Fruit fly (Drosophila melanogaster) whole organism, embryonic: Measurements from ENCODE around the gene kirre.

ENCODE experiments used
- Asciz ChIP-seq: fragments of 200-800 bp; sonication (Bioruptor generic); optimal IDR thresholded peaks from 2 replicates; lab custom pipeline; 2017; ENCODE audit warnings: missing biosample characterization, mild to moderate bottlenecking, missing genetic modification characterization, missing genetic modification reagents
- B-H2 ChIP-seq: fragments of 200-800 bp; sonication (Bioruptor generic); optimal IDR thresholded peaks from 2 replicates; lab custom pipeline; 2018; ENCODE audit warnings: missing biosample characterization, mild to moderate bottlenecking, missing genetic modification characterization
- CG10543 ChIP-seq: fragments of 200-800 bp; sonication (Bioruptor generic); optimal IDR thresholded peaks from 3 replicates; lab custom pipeline; 2017; ENCODE audit warnings: missing biosample characterization, mild to moderate bottlenecking, missing genetic modification characterization, moderate library complexity
- CG12155 ChIP-seq: fragments of 200-800 bp; sonication (Bioruptor generic); optimal IDR thresholded peaks from 3 replicates; lab custom pipeline; 2016; ENCODE audit warnings: missing biosample characterization, missing genetic modification characterization
- CG13287 ChIP-seq: fragments of 200-800 bp; sonication (Bioruptor generic); IDR thresholded peaks from 2 replicates; pipeline ENCODE4 v1.3.6; 2022; ENCODE audit warnings: missing biosample characterization, missing genetic modification characterization; ENCODE audit not compliant: partially characterized antibody
- CG13624 ChIP-seq: fragments of 200-800 bp; sonication (Bioruptor generic); optimal IDR thresholded peaks from 2 replicates; lab custom pipeline; 2016; ENCODE audit warnings: missing biosample characterization, missing genetic modification characterization
- CG17568 ChIP-seq: fragments of 200-800 bp; sonication (Bioruptor generic); optimal IDR thresholded peaks from 2 replicates; lab custom pipeline; 2018; ENCODE audit warnings: missing biosample characterization, mild to moderate bottlenecking, missing genetic modification characterization, moderate library complexity
- CG17829 ChIP-seq: fragments of 200-800 bp; optimal IDR thresholded peaks from 2 replicates; lab custom pipeline; 2019; ENCODE audit warnings: missing biosample characterization, mild to moderate bottlenecking, missing genetic modification characterization, moderate library complexity
- CG18599 ChIP-seq: fragments of 200-800 bp; sonication (Bioruptor generic); optimal IDR thresholded peaks from 3 replicates; lab custom pipeline; 2017; ENCODE audit warnings: missing biosample characterization, missing genetic modification characterization, mild to moderate bottlenecking, moderate library complexity, missing genetic modification reagents
- CG2678 ChIP-seq: fragments of 200-800 bp; sonication (Bioruptor generic); optimal IDR thresholded peaks from 3 replicates; lab custom pipeline; 2019; ENCODE audit warnings: missing biosample characterization, mild to moderate bottlenecking, missing genetic modification characterization, moderate library complexity
- CG2875 ChIP-seq: fragments of 200-800 bp; sonication (Bioruptor generic); optimal IDR thresholded peaks from 2 replicates; lab custom pipeline; 2017; ENCODE audit warnings: missing biosample characterization, mild to moderate bottlenecking, missing genetic modification characterization, missing genetic modification reagents
- CG31388 ChIP-seq: fragments of 200-800 bp; sonication (Bioruptor generic); optimal IDR thresholded peaks from 2 replicates; lab custom pipeline; 2016; ENCODE audit warnings: missing biosample characterization, missing genetic modification characterization
- CG3726 ChIP-seq: fragments of 200-800 bp; sonication (Bioruptor generic); IDR thresholded peaks from 3 replicates; pipeline ENCODE4, ENCODE4 v1.3.6; 2022; ENCODE audit warnings: missing biosample characterization, missing genetic modification characterization
- CG43689 ChIP-seq: fragments of 200-800 bp; sonication (Bioruptor generic); IDR thresholded peaks from 2 replicates; pipeline ENCODE4 v1.3.6; 2022; ENCODE audit warnings: missing biosample characterization, missing genetic modification characterization
- CG4424 ChIP-seq: fragments of 200-800 bp; sonication (Bioruptor generic); optimal IDR thresholded peaks from 3 replicates; lab custom pipeline; 2016; ENCODE audit warnings: missing biosample characterization, missing genetic modification characterization
- CG4707 ChIP-seq: fragments of 200-800 bp; sonication (Bioruptor generic); optimal IDR thresholded peaks from 2 replicates; lab custom pipeline; 2018; ENCODE audit warnings: missing biosample characterization, mild to moderate bottlenecking, missing genetic modification characterization, moderate library complexity
- CG5180 ChIP-seq: fragments of 200-800 bp; sonication (Bioruptor generic); optimal IDR thresholded peaks from 3 replicates; lab custom pipeline; 2017; ENCODE audit warnings: missing biosample characterization, missing genetic modification characterization, mild to moderate bottlenecking, moderate library complexity, missing genetic modification reagents
- CG8944 ChIP-seq: fragments of 200-800 bp; sonication (Bioruptor generic); optimal IDR thresholded peaks from 3 replicates; lab custom pipeline; 2016; ENCODE audit warnings: missing biosample characterization, missing genetic modification characterization
- CHES-1-like ChIP-seq: fragments of 200-800 bp; sonication (Bioruptor generic); optimal IDR thresholded peaks from 2 replicates; lab custom pipeline; 2016; ENCODE audit warnings: missing biosample characterization, missing genetic modification characterization
- Deaf1 ChIP-seq: fragments of 200-800 bp; optimal IDR thresholded peaks from 3 replicates; lab custom pipeline; 2019; ENCODE audit warnings: missing biosample characterization, mild to moderate bottlenecking, missing genetic modification characterization, moderate library complexity
- Dip3 ChIP-seq: fragments of 200-800 bp; sonication (Bioruptor generic); optimal IDR thresholded peaks from 3 replicates; lab custom pipeline; 2016; ENCODE audit warnings: missing biosample characterization, missing genetic modification characterization
- Dp ChIP-seq: fragments of 200-800 bp; sonication (Bioruptor generic); optimal IDR thresholded peaks from 2 replicates; lab custom pipeline; 2018; ENCODE audit warnings: missing biosample characterization, mild to moderate bottlenecking, missing genetic modification characterization, moderate library complexity
- E2f2 ChIP-seq: fragments of 200-800 bp; sonication (Bioruptor generic); IDR thresholded peaks from 2 replicates; pipeline ENCODE4 v1.3.6; 2022; ENCODE audit warnings: missing biosample characterization, missing genetic modification characterization
- Fer2 ChIP-seq: fragments of 200-800 bp; sonication (Bioruptor generic); optimal IDR thresholded peaks from 2 replicates; lab custom pipeline; 2018; ENCODE audit warnings: missing biosample characterization, mild to moderate bottlenecking, missing genetic modification characterization, moderate library complexity
- Fer3 ChIP-seq: fragments of 200-800 bp; sonication (Bioruptor generic); optimal IDR thresholded peaks from 2 replicates; lab custom pipeline; 2018; ENCODE audit warnings: missing biosample characterization, mild to moderate bottlenecking, missing genetic modification characterization, moderate library complexity
- H15 ChIP-seq: fragments of 200-800 bp; sonication (Bioruptor generic); IDR thresholded peaks from 3 replicates; pipeline ENCODE4 v1.3.6; 2022; ENCODE audit warnings: missing biosample characterization, missing genetic modification characterization
- Hr78 ChIP-seq, 2 experiments: fragments of 200-800 bp in 1 of 2; fragments of >200 bp in 1 of 2; sonication (Bioruptor generic) in 1 of 2; optimal IDR thresholded peaks; 2 replicates each; lab custom pipeline; 2017 to 2019; ENCODE audit warnings: missing biosample characterization in 2 of 2, missing genetic modification characterization in 2 of 2, mild to moderate bottlenecking in 1 of 2, moderate library complexity in 1 of 2
- MESR4 ChIP-seq: fragments of 200-800 bp; sonication (Bioruptor generic); optimal IDR thresholded peaks from 2 replicates; lab custom pipeline; 2018; ENCODE audit warnings: missing biosample characterization, mild to moderate bottlenecking, missing genetic modification characterization, moderate library complexity
- Mrtf ChIP-seq: fragments of 200-800 bp; sonication (Bioruptor generic); IDR thresholded peaks from 3 replicates; pipeline ENCODE4 v1.3.6; 2022; ENCODE audit warnings: missing biosample characterization, missing genetic modification characterization
- Rfx ChIP-seq: fragments of 200-800 bp; sonication (Bioruptor generic); IDR thresholded peaks from 2 replicates; pipeline ENCODE4 v1.3.6; 2022; ENCODE audit warnings: missing biosample characterization, missing genetic modification characterization
- Scr ChIP-seq: fragments of 200-800 bp; sonication (Bioruptor generic); IDR thresholded peaks from 2 replicates; pipeline ENCODE4 v1.3.6; 2022; ENCODE audit warnings: missing biosample characterization, missing genetic modification characterization; ENCODE audit not compliant: partially characterized antibody
- br ChIP-seq: fragments of >200 bp; optimal IDR thresholded peaks from 2 replicates; lab custom pipeline; 2017
- cas ChIP-seq: fragments of 200-800 bp; sonication (Bioruptor generic); IDR thresholded peaks from 2 replicates; pipeline ENCODE4 v1.3.6; 2022; ENCODE audit warnings: missing biosample characterization, missing genetic modification characterization
- ci ChIP-seq: fragments of 200-800 bp; sonication (Bioruptor generic); IDR thresholded peaks from 3 replicates; pipeline ENCODE4 v1.3.6; 2022; ENCODE audit warnings: missing biosample characterization, missing genetic modification characterization
- croc ChIP-seq: fragments of 200-800 bp; sonication (Bioruptor generic); conservative IDR thresholded peaks from 3 replicates; pipeline ENCODE4 v1.3.6; 2022; ENCODE audit warnings: missing biosample characterization, missing genetic modification characterization
- dan ChIP-seq: fragments of 200-800 bp; sonication (Bioruptor generic); IDR thresholded peaks from 2 replicates; pipeline ENCODE4 v1.3.6; 2022; ENCODE audit warnings: missing biosample characterization, missing genetic modification characterization
- disco-r ChIP-seq: fragments of 200-800 bp; sonication (Bioruptor generic); optimal IDR thresholded peaks from 2 replicates; lab custom pipeline; 2016; ENCODE audit warnings: missing biosample characterization, missing genetic modification characterization
- dysf ChIP-seq: fragments of 200-800 bp; sonication (Bioruptor generic); IDR thresholded peaks from 3 replicates; pipeline ENCODE4 v1.3.6; 2022; ENCODE audit warnings: missing biosample characterization, missing genetic modification characterization
- fd96Cb ChIP-seq: fragments of 200-800 bp; sonication (Bioruptor generic); optimal IDR thresholded peaks from 2 replicates; lab custom pipeline; 2018; ENCODE audit warnings: missing biosample characterization, mild to moderate bottlenecking, missing genetic modification characterization, moderate library complexity
- gce ChIP-seq: fragments of 200-800 bp; sonication (Bioruptor generic); IDR thresholded peaks from 3 replicates; pipeline ENCODE4 v1.3.6; 2022; ENCODE audit warnings: missing biosample characterization, missing genetic modification characterization
- gsb ChIP-seq: fragments of 200-800 bp; sonication (Bioruptor generic); IDR thresholded peaks from 2 replicates; pipeline ENCODE4 v1.3.6; 2022; ENCODE audit warnings: missing biosample characterization, missing genetic modification characterization
- hth ChIP-seq: fragments of >200 bp; optimal IDR thresholded peaks from 2 replicates; lab custom pipeline; 2017; ENCODE audit warnings: inconsistent platforms
- lilli ChIP-seq: fragments of 200-800 bp; sonication (Bioruptor generic); optimal IDR thresholded peaks from 3 replicates; lab custom pipeline; 2016; ENCODE audit warnings: missing biosample characterization, missing genetic modification characterization
- lov ChIP-seq, 2 experiments: fragments of 200-800 bp in 1 of 2; fragments of >200 bp in 1 of 2; sonication (Bioruptor generic) in 1 of 2; IDR thresholded peaks in 1 of 2; optimal IDR thresholded peaks in 1 of 2; 2 replicates in 1 of 2; 3 replicates in 1 of 2; pipeline versions ENCODE4 v1.3.6 to Lab custom; 2017 to 2022; ENCODE audit warnings: missing biosample characterization in 1 of 2, missing genetic modification characterization in 1 of 2
- odd ChIP-seq: fragments of 200-800 bp; sonication (Bioruptor generic); optimal IDR thresholded peaks from 2 replicates; lab custom pipeline; 2017; ENCODE audit warnings: missing biosample characterization, mild to moderate bottlenecking, missing genetic modification characterization
- onecut ChIP-seq: fragments of 200-800 bp; sonication (Bioruptor generic); IDR thresholded peaks from 2 replicates; pipeline ENCODE4 v1.3.6; 2022; ENCODE audit warnings: missing biosample characterization, missing genetic modification characterization
- pb ChIP-seq: fragments of 200-800 bp; sonication (Bioruptor generic); optimal IDR thresholded peaks from 3 replicates; lab custom pipeline; 2016; ENCODE audit warnings: missing biosample characterization, missing genetic modification characterization
- pum ChIP-seq: fragments of 200-800 bp; sonication (Bioruptor generic); optimal IDR thresholded peaks from 2 replicates; lab custom pipeline; 2016; ENCODE audit warnings: missing biosample characterization, missing genetic modification characterization
- sens ChIP-seq: fragments of 200-800 bp; sonication (Bioruptor generic); peaks from one replicate; lab custom pipeline; 2016; ENCODE audit warnings: missing biosample characterization, missing genetic modification characterization
- sob ChIP-seq: fragments of 200-800 bp; sonication (Bioruptor generic); IDR thresholded peaks from 2 replicates; pipeline ENCODE4 v1.3.6; 2022; ENCODE audit warnings: missing biosample characterization, missing genetic modification characterization
- zfh1 ChIP-seq: fragments of 200-800 bp; sonication (Bioruptor generic); IDR thresholded peaks from 3 replicates; pipeline ENCODE4 v1.3.6; 2022; ENCODE audit warnings: missing biosample characterization, missing genetic modification characterization

The kirre gene

DNA sequence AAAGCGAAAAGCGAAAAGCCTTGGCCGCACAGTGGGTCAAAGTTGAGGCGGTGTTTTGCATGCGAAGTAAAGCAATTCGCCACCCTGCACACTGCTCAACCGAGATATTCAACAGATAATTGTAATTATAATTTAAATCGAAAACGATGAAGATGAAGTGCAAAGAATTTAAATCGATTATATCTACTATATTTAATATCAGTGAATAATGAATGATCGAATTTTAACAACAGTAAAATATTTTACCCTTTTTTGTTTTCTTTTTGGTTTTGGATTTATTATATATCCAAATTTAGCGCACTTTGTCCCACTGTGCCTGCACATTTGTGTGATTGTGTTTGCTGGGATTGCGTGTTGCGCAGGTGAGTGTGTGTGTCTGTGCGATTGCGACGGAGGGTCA lies 47.1 kb downstream of the kirre start (continued):
- peak; percentile 70 for TF ChIP-seq sob
- no peak for TF ChIP-seq hth (lab: Kevin White, UChicago)
- TF ChIP-seq cas, result 0 out of 2 replicates have a peak, but pooled peaks have one; percentile 33
- TF ChIP-seq Scr (GFP tag; lab: Robert Waterston, UW), result no peak
- TF ChIP-seq CG17829, result peak; percentile 84
- peak; percentile 84 for TF ChIP-seq fd96Cb (tag; lab: Kevin White, UChicago)
- TF ChIP-seq ci (GFP tag; lab: Robert Waterston, UW), result peak; percentile 79; the same call in 2 of the 3 replicates
- TF ChIP-seq CG31388 (GFP tag; lab: Kevin White, UChicago), result peak; percentile 63
- TF ChIP-seq sens (GFP tag; lab: Kevin White, UChicago), result peak; percentile 98
- peak; percentile 75 for TF ChIP-seq lilli (GFP tag; lab: Kevin White, UChicago)
- peak; percentile 65 for TF ChIP-seq H15
- peak; percentile 64 for TF ChIP-seq Fer2 (tag; lab: Kevin White, UChicago)
- TF ChIP-seq B-H2, result peak; percentile 4
- peak; percentile 67 for TF ChIP-seq onecut (GFP tag; lab: Robert Waterston, UW)
- peak; percentile 88 for TF ChIP-seq CG18599
- TF ChIP-seq CG2875 (GFP tag; lab: Kevin White, UChicago), result peak; percentile 71
- peak; percentile 68 for TF ChIP-seq E2f2 (GFP tag; lab: Robert Waterston, UW)
- no peak for TF ChIP-seq CG10543 (GFP tag; lab: Kevin White, UChicago)
- peak; percentile 78 for TF ChIP-seq zfh1
- TF ChIP-seq dan (GFP tag; lab: Robert Waterston, UW), result no peak
- peak; percentile 78; the same call in 2 of the 3 replicates for TF ChIP-seq Mrtf (GFP tag; lab: Robert Waterston, UW)
- TF ChIP-seq CG17568, result peak; percentile 71
- peak; percentile 66 for TF ChIP-seq CG12155 (GFP tag; lab: Kevin White, UChicago)
- TF ChIP-seq CG2678 (tag; lab: Kevin White, UChicago), result peak; percentile 92
- TF ChIP-seq br (lab: Kevin White, UChicago), result no peak
- TF ChIP-seq dysf (GFP tag; lab: Robert Waterston, UW), result peak; percentile 91
- TF ChIP-seq Deaf1 (tag; lab: Kevin White, UChicago), result peak; percentile 64
- peak; percentile 19 for TF ChIP-seq CG13624 (GFP tag; lab: Kevin White, UChicago)
- peak; percentile 53; the same call in 1 of the 3 replicates for TF ChIP-seq CG3726 (GFP tag; lab: Robert Waterston, UW)
- peak; percentile 76 for TF ChIP-seq Dip3 (GFP tag; lab: Kevin White, UChicago)
- TF ChIP-seq CG8944 (GFP tag; lab: Kevin White, UChicago), result peak; percentile 41
- TF ChIP-seq lov (optimal IDR thresholded peaks at IDR 0.05; lab: Kevin White, UChicago), result no peak
- peak; percentile 54; the same call in 1 of the 3 replicates for TF ChIP-seq lov (GFP tag; IDR thresholded peaks at IDR 0.05; lab: Robert Waterston, UW)
- peak in 1 of 2 experiments; percentile 86 for TF ChIP-seq Hr78 (GFP tag; optimal IDR thresholded peaks at IDR 0.05; lab: Kevin White, UChicago)
- peak; percentile 75 for TF ChIP-seq CG5180
- peak; percentile 84 for TF ChIP-seq CG4424
- TF ChIP-seq gce (GFP tag; lab: Robert Waterston, UW), result no peak; the same call in 2 of the 3 replicates
- no peak for TF ChIP-seq MESR4
- TF ChIP-seq Rfx (GFP tag; lab: Robert Waterston, UW), result peak; percentile 83
- TF ChIP-seq Dp (GFP tag; lab: Kevin White, UChicago), result no peak
- peak; percentile 85 for TF ChIP-seq Asciz (GFP tag; lab: Kevin White, UChicago)
- peak; percentile 51 for TF ChIP-seq pb (GFP tag; lab: Kevin White, UChicago)
- TF ChIP-seq odd (GFP tag; lab: Kevin White, UChicago), result peak; percentile 77
- TF ChIP-seq CG43689, result peak; percentile 78; the same call in 1 of the 2 replicates
- no peak for TF ChIP-seq CG13287 (GFP tag; lab: Robert Waterston, UW)
- TF ChIP-seq CG4707 (GFP tag; lab: Kevin White, UChicago), result peak; percentile 60
- TF ChIP-seq Fer3 (tag; lab: Kevin White, UChicago), result peak; percentile 84
- peak; percentile 69 for TF ChIP-seq croc (GFP tag; lab: Robert Waterston, UW)
- TF ChIP-seq disco-r, result peak; percentile 29
- TF ChIP-seq pum (GFP tag; lab: Kevin White, UChicago), result peak; percentile 72
- TF ChIP-seq CHES-1-like (GFP tag; lab: Kevin White, UChicago), result peak; percentile 45
- peak; percentile 71 for TF ChIP-seq gsb (GFP tag; lab: Robert Waterston, UW)
